Worm (Caenorhabditis elegans): ENCODE data around the gene vha-20.

vha-20 gene

DNA sequence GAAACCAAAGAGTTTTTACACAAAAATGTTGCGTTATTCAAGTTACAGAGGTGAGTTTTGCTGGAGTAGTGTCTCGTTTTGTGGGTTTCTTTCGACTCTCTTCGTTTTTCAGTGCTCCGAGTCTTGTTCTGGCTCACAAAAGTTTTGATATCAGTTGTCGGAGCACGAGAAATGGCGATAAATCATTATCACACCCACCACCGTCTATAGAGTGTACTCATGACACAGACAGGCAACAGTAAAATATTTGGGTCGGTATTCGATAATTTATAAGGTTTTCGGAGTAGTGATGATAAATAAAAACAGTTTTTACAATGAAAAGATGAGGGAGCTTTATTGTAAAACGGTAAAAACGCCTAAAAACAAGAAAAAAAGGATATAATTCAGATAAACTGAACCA, 43.6 kb upstream of the vha-20 start, which contains the start of gene ceh-37:
ceh-37 (minus strand) TSS at position 59 of the 400 bp plus-strand sequence.
- TF ChIP-seq nhr-80 (tag; optimal IDR thresholded peaks at IDR 0.05), result peak; percentile 73
- TF ChIP-seq ets-4 (GFP tag; optimal IDR thresholded peaks at IDR 0.05), result peak; percentile 24
- no peak for TF ChIP-seq ztf-3 (GFP tag; optimal IDR thresholded peaks at IDR 0.05)
- no peak for TF ChIP-seq fkh-3 (tag; optimal IDR thresholded peaks at IDR 0.05)

DNA sequence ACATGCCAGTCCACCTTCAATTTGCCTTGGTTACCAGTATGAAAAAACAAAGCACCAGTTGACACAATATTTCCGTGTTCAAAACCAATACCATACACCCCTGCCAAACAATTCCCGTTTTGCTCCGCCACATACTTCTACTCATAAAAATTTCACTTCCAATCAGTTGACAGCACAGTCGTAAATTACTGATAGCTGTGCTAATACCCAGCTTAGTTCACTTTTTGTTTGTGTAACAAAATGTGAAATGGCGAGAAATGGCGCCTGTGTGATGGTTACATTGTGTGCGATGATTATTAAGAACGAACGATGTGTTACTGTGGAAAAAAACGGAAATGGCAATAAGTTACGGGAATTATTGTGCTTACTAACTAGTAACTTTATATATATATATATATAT, 42.0 kb upstream of the vha-20 start:
- TF ChIP-seq nhr-80 (tag; optimal IDR thresholded peaks at IDR 0.05), result peak; percentile 66
- no peak for TF ChIP-seq attf-6 (GFP tag; IDR thresholded peaks at IDR 0.05)

DNA sequence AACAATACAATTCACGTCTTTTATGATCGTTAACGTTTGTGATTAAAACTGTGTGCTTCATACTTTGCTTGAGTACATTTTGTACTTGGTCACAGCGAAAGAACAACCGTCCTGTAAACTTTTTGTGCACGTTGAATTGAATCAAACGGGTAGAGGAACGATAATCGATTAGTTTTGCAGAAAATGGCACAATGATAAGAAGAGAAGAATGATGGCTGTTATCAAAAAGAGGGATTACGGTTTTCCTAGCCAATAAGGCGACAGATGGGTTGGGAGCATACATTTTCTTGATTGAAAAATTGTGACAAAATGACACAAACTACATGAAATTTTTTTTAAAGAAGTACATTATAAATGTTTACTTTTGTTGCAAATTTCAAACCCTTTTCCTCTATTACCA, 29.9 kb upstream of the vha-20 start:
- no peak for TF ChIP-seq ztf-25 (GFP tag; IDR thresholded peaks at IDR 0.05)
- peak; percentile 58 for TF ChIP-seq nhr-80 (tag; optimal IDR thresholded peaks at IDR 0.05)
- no peak for TF ChIP-seq nfya-2 (GFP tag; IDR thresholded peaks at IDR 0.05)
- no peak for TF ChIP-seq nfyb-1 (GFP tag; IDR thresholded peaks at IDR 0.05)
- no peak for TF ChIP-seq F57C9.4 (tag; optimal IDR thresholded peaks at IDR 0.05)

DNA sequence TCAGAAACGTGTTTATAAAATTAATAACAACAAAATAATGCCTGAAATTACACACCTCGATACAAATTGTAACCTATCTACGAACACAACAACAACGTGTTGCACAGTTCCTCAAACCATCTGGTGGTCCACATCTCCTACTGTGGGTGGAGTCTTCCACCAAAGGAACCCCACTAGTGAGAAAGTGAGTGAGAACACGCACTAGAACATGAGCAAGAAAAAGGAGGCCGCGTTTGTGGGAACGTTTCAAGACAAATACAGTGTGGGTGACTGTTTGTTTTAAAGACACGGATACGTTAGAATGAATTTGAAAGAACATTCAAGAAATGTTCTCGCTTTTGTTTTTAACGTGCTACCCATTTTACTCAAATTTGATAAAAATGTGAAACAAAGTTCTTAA, 22.2 kb upstream of the vha-20 start, which contains the start of gene ceh-36:
ceh-36 (minus strand) TSS at position 101 of the 400 bp plus-strand sequence.
- no peak for TF ChIP-seq cebp-2 (GFP tag; IDR thresholded peaks at IDR 0.05)
- TF ChIP-seq nhr-27 (tag; optimal IDR thresholded peaks at IDR 0.05), result no peak
- no peak for TF ChIP-seq attf-5 (GFP tag; optimal IDR thresholded peaks at IDR 0.05)
- TF ChIP-seq T07F8.4 (tag; optimal IDR thresholded peaks at IDR 0.05), result no peak
- no peak for TF ChIP-seq unc-130 (GFP tag; optimal IDR thresholded peaks at IDR 0.05)
- no peak for TF ChIP-seq lag-1 (GFP tag; IDR thresholded peaks at IDR 0.05)
- TF ChIP-seq him-1 (tag; optimal IDR thresholded peaks at IDR 0.05), result no peak
- no peak for TF ChIP-seq Y79H2A.3 (GFP tag; conservative IDR thresholded peaks at IDR 0.05)
- TF ChIP-seq somi-1 (GFP tag; optimal IDR thresholded peaks at IDR 0.05), result no peak
- TF ChIP-seq lin-26 (GFP tag; IDR thresholded peaks at IDR 0.05), result no peak
- no peak for TF ChIP-seq ceh-58 (GFP tag; IDR thresholded peaks at IDR 0.05)
- no peak for TF ChIP-seq madf-3 (GFP tag; IDR thresholded peaks at IDR 0.05)
- TF ChIP-seq lsl-1 (GFP tag; optimal IDR thresholded peaks at IDR 0.05), result no peak
- no peak for TF ChIP-seq ztf-22 (GFP tag; optimal IDR thresholded peaks at IDR 0.05)
- TF ChIP-seq B0336.3 (GFP tag; IDR thresholded peaks at IDR 0.05), result no peak
- no peak for TF ChIP-seq ztf-26 (tag; optimal IDR thresholded peaks at IDR 0.05)
- no peak for TF ChIP-seq hlh-12 (tag; optimal IDR thresholded peaks at IDR 0.05)
- no peak for TF ChIP-seq sptf-2 (GFP tag; optimal IDR thresholded peaks at IDR 0.05)

DNA sequence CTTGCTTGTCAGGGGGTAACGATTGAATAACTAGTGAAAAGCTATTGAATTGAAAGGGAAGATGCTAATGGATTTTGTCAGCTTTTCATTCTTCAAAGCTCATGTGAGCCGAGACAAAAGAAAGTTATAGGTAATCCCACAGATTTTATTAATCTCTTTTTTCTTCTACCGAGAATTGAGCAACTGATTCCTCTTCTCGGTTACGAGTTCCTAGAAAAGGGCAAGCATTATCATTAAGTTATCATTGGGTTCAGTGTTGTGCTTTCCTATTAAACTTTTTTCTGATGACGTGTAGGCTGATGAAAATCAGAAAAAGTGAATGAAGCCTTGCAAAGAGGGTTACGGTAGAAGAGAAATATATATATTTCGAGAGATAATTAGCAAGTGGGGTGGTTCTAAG, 21.3 kb upstream of the vha-20 start:
- no peak for TF ChIP-seq let-526 (GFP tag; IDR thresholded peaks at IDR 0.05)
- no peak for TF ChIP-seq egrh-3 (GFP tag; IDR thresholded peaks at IDR 0.05)
- TF ChIP-seq Y56A3A.18 (GFP tag; IDR thresholded peaks at IDR 0.05), result no peak
- TF ChIP-seq D2030.7 (GFP tag; IDR thresholded peaks at IDR 0.05), result no peak
- TF ChIP-seq mxl-1 (tag; optimal IDR thresholded peaks at IDR 0.05), result no peak
- no peak for TF ChIP-seq gei-17 (GFP tag; optimal IDR thresholded peaks at IDR 0.05)
- no peak for TF ChIP-seq dpl-1 (GFP tag; optimal IDR thresholded peaks at IDR 0.05)

Data from whole organism, young adult.